Fruit fly (Drosophila melanogaster) whole organism: ENCODE results near the gene Atg1.

Source experiments
- CG8478 ChIP-seq: fragments of >200 bp; optimal IDR thresholded peaks from 2 replicates; lab custom pipeline; 2018; ENCODE audit warnings: inconsistent platforms
- Dll ChIP-seq: fragments of >200 bp; optimal IDR thresholded peaks from 2 replicates; lab custom pipeline; 2017
- EcR ChIP-seq, 2 experiments: fragments of >200 bp; optimal IDR thresholded peaks; 2 replicates each; lab custom pipeline; 2017; ENCODE audit warnings: missing biosample characterization in 2 of 2, missing genetic modification characterization in 2 of 2, missing genetic modification reagents in 2 of 2
- pan ChIP-seq: fragments of >200 bp; optimal IDR thresholded peaks from 2 replicates; lab custom pipeline; 2017
- psq ChIP-seq: fragments of >200 bp; optimal IDR thresholded peaks from 2 replicates; lab custom pipeline; 2017
- usp ChIP-seq: fragments of >200 bp; optimal IDR thresholded peaks from 2 replicates; lab custom pipeline; 2017; ENCODE audit warnings: missing biosample characterization, missing genetic modification characterization, mixed read lengths

The Atg1 gene

DNA sequence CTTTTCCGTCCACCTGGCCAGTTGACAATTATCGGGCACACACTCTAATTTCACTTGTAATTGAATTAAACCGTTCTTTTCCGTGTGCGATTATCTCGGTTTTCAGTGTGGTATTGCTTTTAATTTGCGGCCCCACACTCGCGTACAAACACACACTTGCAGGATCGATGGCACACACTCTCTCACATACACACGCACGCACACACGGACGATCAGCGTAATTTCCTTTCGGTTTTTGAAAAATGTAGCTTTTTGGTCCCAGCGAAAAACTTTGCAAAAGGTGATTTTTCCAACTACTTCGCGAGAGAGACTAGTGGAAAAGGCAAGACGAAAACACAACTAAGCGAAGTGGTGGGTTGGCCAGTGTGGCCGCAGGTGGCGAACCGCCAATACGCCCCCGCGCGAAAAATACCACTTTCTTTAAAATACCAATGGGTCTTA is at the start of gene Atg1:
TSS of gene Atg1 (minus strand) at position 387 of the 441 bp plus-strand sequence.
- TF ChIP-seq psq (lab: Kevin White, UChicago) (no peak), CG8478 (lab: Kevin White, UChicago) (no peak), pan (lab: Kevin White, UChicago) (no peak), EcR (GFP tag; optimal IDR thresholded peaks at IDR 0.05; lab: Kevin White, UChicago) (no peak), usp (GFP tag; lab: Kevin White, UChicago) (no peak), Dll (lab: Kevin White, UChicago) (no peak)

DNA sequence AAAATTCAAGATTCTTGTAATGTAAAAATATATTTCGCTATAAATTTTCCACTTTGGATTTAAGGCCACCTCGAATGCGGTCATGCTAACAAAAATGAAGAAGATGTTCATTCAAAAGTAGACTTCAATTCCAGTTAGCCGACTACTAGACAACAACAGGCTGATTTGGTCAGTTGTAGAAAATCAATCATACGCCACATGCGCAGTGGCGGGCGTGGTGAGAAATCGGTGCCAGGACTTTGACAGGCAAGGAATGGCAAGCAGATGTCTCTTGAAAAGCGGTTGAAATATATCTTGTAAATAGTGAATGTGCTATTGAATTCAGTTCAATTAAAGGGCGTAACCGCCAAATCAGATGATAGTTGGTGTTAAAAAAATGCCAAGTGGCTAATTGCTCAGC is 48.5 kb upstream of the Atg1 start, which contains the start of gene Ent3:
TSS of gene Ent3 (plus strand) at position 224 of the 400 bp plus-strand sequence.
- TF ChIP-seq pan (lab: Kevin White, UChicago), result no peak

DNA sequence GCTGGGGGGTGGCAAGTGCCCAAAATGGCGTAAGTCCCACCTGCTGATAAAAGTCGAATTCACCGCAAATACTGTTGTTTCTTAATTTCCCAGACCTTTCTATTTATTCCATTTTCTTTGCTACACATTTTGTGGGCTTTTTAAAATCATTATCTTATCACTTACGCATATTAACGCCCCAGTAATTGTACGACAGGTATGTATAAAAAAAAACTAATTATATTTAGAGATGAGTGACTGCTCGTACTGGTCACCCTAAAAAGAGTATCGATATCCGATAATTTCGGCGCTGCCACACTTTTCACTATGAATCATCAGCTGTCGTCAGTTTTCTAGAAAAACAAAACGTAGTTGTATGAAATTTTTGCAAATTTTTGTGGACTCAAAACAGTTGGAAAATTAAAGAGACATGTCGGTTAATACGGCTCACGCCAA is 45.0 kb upstream of the Atg1 start, which contains the start of the genes CG10948 and Wbp2:
TSS of gene CG10948 (minus strand) at position 251 of the 435 bp plus-strand sequence.
TSS of gene Wbp2 (plus strand) at position 299 of the 435 bp plus-strand sequence.
- TF ChIP-seq Dll (lab: Kevin White, UChicago), result no peak
- TF ChIP-seq EcR (GFP tag; optimal IDR thresholded peaks at IDR 0.05; lab: Kevin White, UChicago), result no peak
- TF ChIP-seq psq (lab: Kevin White, UChicago), result no peak
- TF ChIP-seq CG8478 (lab: Kevin White, UChicago), result no peak
- no peak for TF ChIP-seq pan (lab: Kevin White, UChicago)
- TF ChIP-seq usp (GFP tag; lab: Kevin White, UChicago), result no peak

DNA sequence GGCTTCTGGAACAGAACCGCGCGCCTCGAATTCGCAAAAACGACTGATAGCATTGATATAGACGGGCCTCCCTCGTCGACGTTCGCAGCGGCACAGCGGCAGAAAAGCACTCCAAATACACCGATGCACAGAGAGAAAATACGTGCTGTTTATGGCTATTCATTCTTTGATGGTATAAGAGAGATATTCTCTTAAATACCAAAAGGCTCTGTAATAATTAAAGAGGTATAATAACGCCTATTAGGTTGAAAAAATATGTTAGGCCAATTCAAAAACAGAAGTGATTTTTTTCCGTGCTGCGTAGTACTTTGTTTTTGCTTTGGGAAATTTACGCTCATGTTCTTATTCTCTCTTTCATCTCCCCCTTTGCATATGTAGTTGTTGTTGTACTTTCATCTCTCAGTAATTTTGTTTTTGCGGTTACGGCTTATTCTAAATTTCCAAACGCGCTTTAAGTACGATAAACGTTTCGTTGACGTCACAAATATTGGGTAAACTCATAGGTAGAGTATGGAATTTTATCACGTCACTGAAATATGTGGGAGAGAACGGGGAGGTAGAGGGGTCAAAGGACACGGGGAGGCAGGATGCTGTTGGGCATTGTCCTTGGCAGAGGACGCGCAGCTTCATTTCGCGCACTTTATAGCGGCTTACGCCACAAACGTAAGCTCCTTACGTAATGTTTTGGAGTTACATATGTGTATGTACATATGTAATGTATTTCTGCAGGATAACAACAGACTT is 38.3 kb upstream of the Atg1 start, which contains the start of gene nebu:
TSS of gene nebu (minus strand) at position 51 of the 744 bp plus-strand sequence.
- no peak for TF ChIP-seq CG8478 (lab: Kevin White, UChicago)
- TF ChIP-seq usp (GFP tag; lab: Kevin White, UChicago), result no peak
- TF ChIP-seq Dll (lab: Kevin White, UChicago), result no peak

DNA sequence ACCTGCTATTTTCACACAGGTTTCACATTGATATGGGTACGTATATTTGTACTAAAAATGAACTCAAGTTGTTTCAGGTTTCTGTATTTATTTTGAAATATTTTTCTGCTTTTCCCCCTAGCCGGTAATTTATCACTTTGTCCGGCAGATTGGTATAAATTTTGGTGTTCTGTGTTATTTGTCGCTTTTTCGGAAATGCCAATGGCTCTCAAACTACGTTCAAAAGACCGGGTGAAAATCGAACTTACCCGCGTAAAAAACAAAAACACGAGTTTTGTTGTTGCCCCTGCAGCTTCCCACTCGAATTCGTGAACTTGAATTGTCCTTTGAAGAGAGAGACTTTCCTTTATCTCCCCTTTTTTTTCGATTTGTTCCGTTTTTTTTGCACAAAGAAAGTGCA is 37.6 kb upstream of the Atg1 start:
- TF ChIP-seq CG8478 (lab: Kevin White, UChicago) (no peak), EcR (GFP tag; optimal IDR thresholded peaks at IDR 0.05; lab: Kevin White, UChicago) (no peak), pan (lab: Kevin White, UChicago) (no peak), Dll (lab: Kevin White, UChicago) (no peak), usp (GFP tag; lab: Kevin White, UChicago) (no peak), psq (lab: Kevin White, UChicago) (no peak)

DNA sequence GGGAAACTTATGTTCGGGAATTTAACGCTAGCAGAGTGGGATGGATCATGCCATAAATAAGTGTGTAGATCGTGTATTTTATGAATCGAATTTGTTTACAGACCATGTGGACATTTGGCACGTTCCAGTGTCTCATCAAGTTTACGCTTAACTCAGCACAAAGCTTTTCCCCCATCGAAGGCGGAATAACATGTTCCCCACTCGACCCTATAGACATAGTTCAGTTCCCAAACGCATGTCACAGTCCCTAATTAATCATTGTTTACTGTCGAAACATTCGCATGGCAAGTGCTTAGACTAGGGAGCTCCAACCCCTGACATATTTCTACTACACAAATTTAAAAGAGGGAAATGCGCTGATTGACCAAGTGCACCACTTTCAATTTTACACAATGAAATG is 36.5 kb upstream of the Atg1 start:
- TF ChIP-seq Dll (lab: Kevin White, UChicago) (no peak), psq (lab: Kevin White, UChicago) (no peak), pan (lab: Kevin White, UChicago) (no peak), CG8478 (lab: Kevin White, UChicago) (no peak), EcR (GFP tag; optimal IDR thresholded peaks at IDR 0.05; lab: Kevin White, UChicago) (no peak), usp (GFP tag; lab: Kevin White, UChicago) (no peak)

DNA sequence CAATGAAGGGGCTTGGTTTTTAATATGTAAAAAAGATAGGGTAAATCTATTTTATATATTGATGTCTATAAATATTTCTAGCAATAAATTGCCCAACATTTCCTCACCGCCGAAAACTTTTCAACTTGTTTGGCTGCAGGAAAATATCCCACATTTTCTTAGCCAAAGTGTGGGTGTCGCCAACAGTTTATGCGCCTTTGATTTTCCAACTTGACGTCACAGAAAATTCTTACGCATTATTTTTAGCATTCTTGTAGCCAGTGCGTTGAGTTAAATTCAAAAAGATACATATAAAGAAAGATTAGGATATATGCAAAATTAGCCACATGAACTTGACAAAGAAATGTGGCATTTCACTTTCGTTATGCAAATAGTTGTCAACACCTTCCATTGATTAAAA is 35.0 kb upstream of the Atg1 start:
- no peak for TF ChIP-seq psq (lab: Kevin White, UChicago)
- TF ChIP-seq pan (lab: Kevin White, UChicago), result no peak
- TF ChIP-seq CG8478 (lab: Kevin White, UChicago), result no peak
- TF ChIP-seq EcR (GFP tag; optimal IDR thresholded peaks at IDR 0.05; lab: Kevin White, UChicago), result no peak
- TF ChIP-seq Dll (lab: Kevin White, UChicago), result no peak
- no peak for TF ChIP-seq usp (GFP tag; lab: Kevin White, UChicago)

DNA sequence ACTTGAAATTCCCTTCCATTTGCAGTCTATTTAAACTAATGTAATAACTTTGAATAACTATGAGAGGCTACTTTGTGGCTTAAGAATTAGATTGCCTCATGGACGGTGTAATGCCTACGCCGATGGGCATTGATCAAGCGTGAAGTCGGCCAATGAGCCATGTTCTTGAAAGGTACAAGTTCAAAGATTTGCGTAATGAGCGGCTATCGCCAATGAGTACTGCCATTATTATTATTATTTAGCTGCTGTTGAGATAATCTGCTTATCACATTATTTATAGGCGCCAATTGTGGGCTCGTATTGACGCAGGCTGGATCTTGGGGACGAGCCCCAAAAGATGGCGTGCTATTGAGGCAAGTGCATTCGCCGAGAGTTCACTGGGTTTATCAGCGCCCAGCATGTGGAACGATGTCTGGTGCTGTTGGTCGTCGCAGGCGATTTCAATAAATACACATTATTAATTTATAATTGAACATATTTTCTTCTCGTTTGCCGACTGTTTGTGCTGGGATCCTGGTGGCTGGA is 32.3 kb upstream of the Atg1 start:
- no peak for TF ChIP-seq EcR (GFP tag; optimal IDR thresholded peaks at IDR 0.05; lab: Kevin White, UChicago)
- no peak for TF ChIP-seq Dll (lab: Kevin White, UChicago)
- no peak for TF ChIP-seq psq (lab: Kevin White, UChicago)
- TF ChIP-seq pan (lab: Kevin White, UChicago), result no peak
- no peak for TF ChIP-seq usp (GFP tag; lab: Kevin White, UChicago)
- no peak for TF ChIP-seq CG8478 (lab: Kevin White, UChicago)

DNA sequence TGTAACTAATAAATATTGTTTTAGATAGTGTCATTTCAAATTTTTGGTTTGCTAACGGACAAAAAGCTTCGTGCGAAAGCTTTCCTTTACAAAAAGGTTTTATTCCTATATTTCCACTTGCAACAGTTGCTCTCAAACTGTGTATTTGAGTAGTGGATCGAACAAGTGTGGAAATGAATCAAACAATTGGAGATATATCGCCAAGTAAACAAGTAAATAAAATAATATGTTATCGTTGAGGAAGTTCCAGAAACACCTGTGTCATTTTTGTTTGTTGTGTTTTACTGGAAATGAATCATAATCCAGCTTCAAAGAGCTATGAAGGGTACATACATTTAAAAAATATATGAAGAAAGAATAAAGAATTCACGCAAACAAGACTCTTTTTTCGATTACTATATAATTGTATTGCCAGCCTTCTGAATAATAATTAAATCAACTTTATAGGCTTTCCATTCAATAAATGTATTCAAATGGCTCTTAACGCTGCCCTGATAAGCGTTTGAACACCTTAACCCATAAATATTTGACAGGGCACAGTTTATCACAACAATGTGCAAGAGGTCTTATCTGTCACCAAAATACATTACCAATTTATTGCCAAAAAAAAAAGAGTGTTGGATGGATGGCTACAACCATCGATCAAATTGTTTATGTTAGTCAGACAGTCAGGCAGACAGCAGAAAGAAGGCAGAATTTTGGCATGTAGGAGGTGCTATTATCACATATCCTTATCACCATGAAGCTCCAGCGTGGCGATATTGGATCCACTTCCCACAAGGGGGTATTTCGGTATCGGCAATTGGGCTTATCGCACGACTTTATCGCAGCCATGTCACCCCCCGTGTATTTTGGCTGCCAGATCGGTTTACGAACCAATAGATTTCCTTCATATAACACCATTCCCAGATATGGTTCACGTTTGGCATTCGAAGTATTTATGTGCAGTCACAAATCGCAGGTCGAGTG is 30.9 kb upstream of the Atg1 start:
- TF ChIP-seq CG8478 (lab: Kevin White, UChicago) (no peak), pan (lab: Kevin White, UChicago) (no peak), psq (lab: Kevin White, UChicago) (no peak), EcR (GFP tag; optimal IDR thresholded peaks at IDR 0.05; lab: Kevin White, UChicago) (no peak), usp (GFP tag; lab: Kevin White, UChicago) (no peak), Dll (lab: Kevin White, UChicago) (no peak)

DNA sequence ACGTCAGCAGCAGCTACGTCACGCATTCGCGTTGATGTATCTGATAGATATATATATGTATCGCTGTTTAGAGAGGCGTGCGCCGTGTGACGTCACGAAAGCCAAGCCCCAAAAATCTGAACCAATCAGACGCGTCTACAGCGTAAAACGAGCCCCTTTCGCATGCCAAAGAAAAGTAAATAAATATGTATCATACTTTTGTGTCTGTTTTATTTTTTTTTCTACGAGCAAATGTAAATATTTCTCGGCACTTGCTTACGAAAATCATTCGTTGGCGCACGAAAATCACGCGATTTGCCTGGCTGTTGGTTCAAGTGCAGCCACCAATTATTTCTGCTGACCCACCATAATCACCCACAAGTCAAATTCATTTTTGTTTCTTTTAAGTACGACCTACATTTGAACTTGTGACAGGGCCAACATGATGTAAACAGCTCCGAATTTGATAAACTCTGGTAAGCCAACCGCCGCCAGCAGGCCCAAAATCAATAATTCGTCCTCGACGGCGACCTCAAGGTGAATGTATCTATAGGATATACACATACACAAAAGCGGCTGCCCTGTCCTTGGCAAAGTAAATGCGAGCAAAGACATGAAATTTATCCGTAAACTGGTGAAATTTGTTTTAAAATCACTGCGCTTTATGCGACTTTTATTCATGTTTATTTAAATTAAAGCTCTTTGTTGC is 29.8 kb upstream of the Atg1 start:
- TF ChIP-seq psq (lab: Kevin White, UChicago) (no peak), CG8478 (lab: Kevin White, UChicago) (no peak), Dll (lab: Kevin White, UChicago) (no peak), pan (lab: Kevin White, UChicago) (no peak), EcR (GFP tag; optimal IDR thresholded peaks at IDR 0.05; lab: Kevin White, UChicago) (no peak), usp (GFP tag; lab: Kevin White, UChicago) (no peak)
